Fruit fly (Drosophila melanogaster): ENCODE data around the gene lmgA.

The lmgA gene

DNA sequence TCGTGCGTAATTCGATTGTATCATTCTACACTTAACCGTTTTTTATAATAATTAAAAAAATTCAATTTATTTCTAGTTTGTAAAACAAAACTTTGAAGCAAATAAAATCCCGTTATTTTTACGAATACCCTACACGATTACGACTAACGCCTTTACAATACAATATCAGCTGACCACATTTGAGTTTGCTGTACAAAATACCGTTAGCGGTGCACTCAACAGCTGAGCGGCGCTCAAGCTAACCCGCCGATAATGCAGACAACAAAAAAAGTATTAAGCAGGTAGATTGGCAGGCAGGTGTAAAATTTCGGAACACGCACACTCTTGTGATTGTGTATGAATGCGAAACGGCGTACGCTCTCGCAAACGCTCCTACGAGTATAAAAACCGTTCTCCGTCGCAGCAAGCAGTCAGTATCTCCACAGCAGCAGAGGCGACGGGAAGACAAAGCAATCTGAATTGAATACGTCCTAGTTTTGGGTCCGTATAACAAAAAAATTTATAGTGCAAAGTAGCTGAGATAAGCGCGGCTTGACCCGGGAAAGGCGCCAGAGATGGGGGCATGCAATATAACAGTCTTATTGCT lies 6.6 kb downstream of the lmgA start, which contains the start of gene Acer (continued):
- no peak for TF ChIP-seq CG18011 (GFP tag; optimal IDR thresholded peaks at IDR 0.05)
- TF ChIP-seq Lpt (GFP tag; optimal IDR thresholded peaks at IDR 0.05), result no peak
- no peak for TF ChIP-seq CG43689 (GFP tag; IDR thresholded peaks at IDR 0.05)
- no peak for TF ChIP-seq Meics (GFP tag; optimal IDR thresholded peaks at IDR 0.05)
- no peak for TF ChIP-seq Mrtf (GFP tag; IDR thresholded peaks at IDR 0.05)
- no peak for TF ChIP-seq CG18764 (GFP tag; optimal IDR thresholded peaks at IDR 0.05)
- 0 out of 3 replicates have a peak, but pooled peaks have one; percentile 57 for TF ChIP-seq ci (GFP tag; IDR thresholded peaks at IDR 0.05)
- TF ChIP-seq CG12744 (GFP tag; optimal IDR thresholded peaks at IDR 0.05), result no peak
- TF ChIP-seq fd102C (GFP tag; optimal IDR thresholded peaks at IDR 0.05), result no peak
- TF ChIP-seq gro (GFP tag; optimal IDR thresholded peaks at IDR 0.05), result peak; percentile 24
- no peak for TF ChIP-seq CG17328 (GFP tag; IDR thresholded peaks at IDR 0.05)
- no peak for TF ChIP-seq CG14965 (GFP tag; optimal IDR thresholded peaks at IDR 0.05; ENCODE audit: borderline replicate concordance)
- TF ChIP-seq HLH54F (GFP tag; optimal IDR thresholded peaks at IDR 0.05), result no peak
- TF ChIP-seq CG4730 (GFP tag; IDR thresholded peaks at IDR 0.05), result no peak
- TF ChIP-seq wdn (GFP tag; IDR thresholded peaks at IDR 0.05), result no peak
- no peak for TF ChIP-seq exex (tag; optimal IDR thresholded peaks at IDR 0.05)
- no peak for TF ChIP-seq CG18476 (GFP tag; optimal IDR thresholded peaks at IDR 0.05)
- TF ChIP-seq inv (GFP tag; IDR thresholded peaks at IDR 0.05; ENCODE audit: partially characterized antibody), result no peak
- no peak for TF ChIP-seq B-H2 (GFP tag; optimal IDR thresholded peaks at IDR 0.05)
- TF ChIP-seq Dip3 (GFP tag; optimal IDR thresholded peaks at IDR 0.05), result no peak
- TF ChIP-seq phol (tag; optimal IDR thresholded peaks at IDR 0.05), result peak; percentile 37
- no peak for TF ChIP-seq CG33557 (GFP tag; optimal IDR thresholded peaks at IDR 0.05)
- TF ChIP-seq wor (GFP tag; IDR thresholded peaks at IDR 0.05), result no peak
- TF ChIP-seq sd (tag; optimal IDR thresholded peaks at IDR 0.05), result peak; percentile 54
- no peak for TF ChIP-seq CG16813 (GFP tag; IDR thresholded peaks at IDR 0.05; ENCODE audit: partially characterized antibody)
- TF ChIP-seq CG8924 (tag; optimal IDR thresholded peaks at IDR 0.05), result peak; percentile 14
- TF ChIP-seq CG8478 (optimal IDR thresholded peaks at IDR 0.05), result no peak
- no peak for TF ChIP-seq Deaf1 (tag; optimal IDR thresholded peaks at IDR 0.05)
- TF ChIP-seq HLH3B (GFP tag; IDR thresholded peaks at IDR 0.05), result peak; percentile 27; the same call in 1 of the 2 replicates
- TF ChIP-seq zfh1 (GFP tag; IDR thresholded peaks at IDR 0.05), result no peak
- TF ChIP-seq Lim3 (GFP tag; IDR thresholded peaks at IDR 0.05), result no peak
- TF ChIP-seq vfl (GFP tag; optimal IDR thresholded peaks at IDR 0.05), result no peak
- TF ChIP-seq bsh (GFP tag; optimal IDR thresholded peaks at IDR 0.05), result no peak
- no peak for TF ChIP-seq CG8388 (GFP tag; optimal IDR thresholded peaks at IDR 0.05)
- TF ChIP-seq NC2α (GFP tag; optimal IDR thresholded peaks at IDR 0.05), result no peak
- TF ChIP-seq Dref (GFP tag; IDR thresholded peaks at IDR 0.05), result no peak
- TF ChIP-seq tna (GFP tag; IDR thresholded peaks at IDR 0.05; ENCODE audit: partially characterized antibody), result peak; percentile 13; the same call in 1 of the 2 replicates
- TF ChIP-seq CG32532 (GFP tag; IDR thresholded peaks at IDR 0.05), result 0 out of 2 replicates have a peak, but pooled peaks have one; percentile 21
- peak; percentile 6 for TF ChIP-seq Dp (GFP tag; optimal IDR thresholded peaks at IDR 0.05)
- no peak for TF ChIP-seq CG11504 (tag; optimal IDR thresholded peaks at IDR 0.05)
- TF ChIP-seq CG4360 (GFP tag; IDR thresholded peaks at IDR 0.05), result no peak
- TF ChIP-seq CG31388 (GFP tag; optimal IDR thresholded peaks at IDR 0.05), result no peak
- TF ChIP-seq Doc2 (GFP tag; IDR thresholded peaks at IDR 0.05), result no peak
- peak; percentile 53 to 91 for TF ChIP-seq crp (GFP tag; optimal IDR thresholded peaks at IDR 0.05)
- no peak for TF ChIP-seq CG30431 (GFP tag; optimal IDR thresholded peaks at IDR 0.05)
- no peak for TF ChIP-seq Ssrp (tag; optimal IDR thresholded peaks at IDR 0.05)
- TF ChIP-seq dmrt99B (tag; optimal IDR thresholded peaks at IDR 0.05), result no peak
- no peak for TF ChIP-seq cwo (GFP tag; optimal IDR thresholded peaks at IDR 0.05)
- no peak for TF ChIP-seq CG12071 (GFP tag; optimal IDR thresholded peaks at IDR 0.05)
- TF ChIP-seq CG2889 (GFP tag; IDR thresholded peaks at IDR 0.05), result no peak
